Worm (Caenorhabditis elegans) whole organism, L4/young adult: ENCODE measurements around the gene prp-39.
"Not testable (repeated sequence)": the region's sequence is repeated elsewhere in the genome, so short reads cannot be mapped to it uniquely, and the experiment has no call there.

ENCODE experiments used
- W03F9.2 ChIP-seq: fragments of 150-350 bp; optimal IDR thresholded peaks from 2 replicates; lab custom pipeline; 2014; ENCODE audit warnings: missing biosample characterization, missing genetic modification characterization
- dao-5 ChIP-seq: sonication (generic microtip); optimal IDR thresholded peaks from 2 replicates; lab custom pipeline; 2016; ENCODE audit warnings: missing genotype, missing genetic modification characterization, moderate library complexity, missing compliant biosample characterization
- him-1 ChIP-seq: sonication (generic microtip); optimal IDR thresholded peaks from 2 replicates; lab custom pipeline; 2016; ENCODE audit warnings: missing genotype, missing genetic modification reagents, missing genetic modification characterization, missing compliant biosample characterization

Gene prp-39

ce11 chrV:5666036-5666729 is 16.2 kb downstream of the prp-39 start, which contains the start of gene C14C11.7:
Gene C14C11.7, minus strand, starts transcription at chrV:5666086.
- TF ChIP-seq dao-5 (tag; lab: Kevin White, UChicago) (no peak), him-1 (tag; lab: Kevin White, UChicago) (no peak), W03F9.2 (tag; lab: Kevin White, UChicago) (no peak)

DNA sequence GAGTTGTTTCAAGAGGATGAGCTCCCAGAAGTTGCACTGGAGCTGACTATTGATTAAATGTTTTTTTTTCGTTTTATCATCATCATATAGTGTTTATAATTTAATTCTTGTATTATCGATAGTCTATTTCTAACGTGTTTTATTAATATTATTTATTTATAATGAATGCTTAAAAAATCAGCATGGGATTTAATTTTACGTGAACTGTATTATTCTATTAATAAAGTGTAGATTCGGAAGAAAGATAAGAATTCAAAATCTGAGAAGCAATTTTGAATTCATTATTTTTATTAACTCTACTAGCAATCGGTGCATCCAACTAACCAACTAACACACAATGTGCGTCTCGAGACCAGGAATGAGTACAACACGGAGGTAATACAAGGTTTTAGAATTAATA is 19.1 kb downstream of the prp-39 start, which contains the start of gene C14C11.1:
Gene C14C11.1 (plus strand): TSS at position 301 of the 400 bp plus-strand sequence.
- not testable (repeated sequence) for TF ChIP-seq dao-5, W03F9.2, him-1 (tag; lab: Kevin White, UChicago)

- no peak for TF ChIP-seq W03F9.2 (tag; lab: Kevin White, UChicago)
- TF ChIP-seq dao-5 (tag; lab: Kevin White, UChicago): no peak
- no peak for TF ChIP-seq him-1 (tag; lab: Kevin White, UChicago)
These were observed 21.7 kb downstream of the prp-39 start, which contains the start of the genes mut-14 and C14C11.2 for ce11 chrV:5660604-5661209. Gene mut-14, minus strand, starts transcription at chrV:5660704. Gene C14C11.2, plus strand, starts transcription at chrV:5661159.

- no peak for TF ChIP-seq him-1 (tag; lab: Kevin White, UChicago)
- TF ChIP-seq W03F9.2 (tag; lab: Kevin White, UChicago): no peak
- TF ChIP-seq dao-5 (tag; lab: Kevin White, UChicago): no peak
These were observed 28.4 kb downstream of the prp-39 start, which contains the start of gene hex-2 for ce11 chrV:5653990-5654499. Gene hex-2, plus strand, starts transcription at chrV:5654449.

ce11 chrV:5651905-5652304 is 30.5 kb downstream of the prp-39 start:
- no peak for TF ChIP-seq W03F9.2 (tag; lab: Kevin White, UChicago)
- TF ChIP-seq him-1 (tag; lab: Kevin White, UChicago): no peak
- no peak for TF ChIP-seq dao-5 (tag; lab: Kevin White, UChicago)

- TF ChIP-seq dao-5 (tag; lab: Kevin White, UChicago) (no peak), him-1 (tag; lab: Kevin White, UChicago) (no peak), W03F9.2 (tag; lab: Kevin White, UChicago) (no peak)
These were observed 35.1 kb downstream of the prp-39 start, which contains the start of gene C14C11.4 for ce11 chrV:5647359-5647758. Gene C14C11.4, plus strand, starts transcription at chrV:5647610.

DNA sequence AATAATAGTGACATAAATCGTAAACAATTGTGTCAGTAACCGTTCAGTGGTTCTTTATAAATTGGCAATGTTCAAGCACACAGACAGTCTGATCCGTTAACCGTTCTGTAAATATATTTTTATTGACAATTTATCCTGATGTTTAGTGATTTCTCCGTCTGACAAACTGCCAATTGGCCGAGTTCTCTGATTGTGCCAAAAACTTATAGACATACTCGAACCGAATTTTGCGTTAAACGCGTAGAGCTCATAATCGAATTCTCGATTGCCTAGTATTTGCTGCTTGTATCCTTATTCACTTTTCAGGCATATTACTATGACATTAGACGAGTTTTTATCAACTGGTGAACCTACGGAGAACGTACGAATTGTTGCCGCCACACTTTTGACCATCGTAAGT is 38.3 kb downstream of the prp-39 start, which contains the start of gene srx-117:
Gene srx-117 (plus strand): TSS at position 301 of the 400 bp plus-strand sequence.
- no peak for TF ChIP-seq dao-5 (tag; lab: Kevin White, UChicago)
- no peak for TF ChIP-seq W03F9.2 (tag; lab: Kevin White, UChicago)
- no peak for TF ChIP-seq him-1 (tag; lab: Kevin White, UChicago)

DNA sequence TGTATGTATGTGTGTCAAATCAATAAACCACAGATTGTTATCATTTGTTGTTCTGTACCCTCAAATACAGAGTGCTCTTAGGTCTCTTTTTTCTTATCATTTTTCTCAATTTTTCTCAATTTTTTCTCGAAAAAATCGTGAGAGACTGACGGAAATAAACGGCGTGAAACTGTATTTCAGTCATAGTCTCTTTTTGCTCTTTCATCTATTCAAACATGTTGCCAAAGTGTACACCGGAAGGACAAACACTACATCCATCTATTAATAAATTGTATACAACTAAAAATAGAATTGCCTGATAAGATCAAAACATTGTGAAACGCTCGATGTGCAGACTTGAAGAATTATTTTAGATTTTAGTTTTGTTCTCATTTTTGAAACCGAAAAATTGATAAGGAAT is 48.0 kb downstream of the prp-39 start:
- TF ChIP-seq him-1 (tag; lab: Kevin White, UChicago) (no peak), W03F9.2 (tag; lab: Kevin White, UChicago) (no peak), dao-5 (tag; lab: Kevin White, UChicago) (no peak)

DNA sequence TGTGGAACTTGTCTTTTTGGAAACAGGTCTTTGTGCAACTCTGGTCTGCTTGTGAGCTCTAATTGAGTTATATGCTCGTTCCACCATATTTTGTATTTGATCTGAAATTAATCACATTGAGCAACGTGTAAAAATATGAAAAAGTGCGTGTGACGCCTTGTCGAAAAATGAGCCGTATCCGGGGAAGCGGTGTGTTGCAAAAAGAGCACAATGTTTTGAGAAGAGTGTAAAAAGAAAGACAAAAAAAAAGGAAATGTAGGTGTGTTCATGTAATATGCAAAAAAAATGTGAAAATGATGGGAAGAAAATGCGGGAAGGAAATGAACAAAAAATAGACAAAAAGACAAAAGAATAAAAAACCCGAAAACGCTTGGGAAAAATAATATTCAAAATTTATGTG is 51.6 kb downstream of the prp-39 start, which contains the start of gene acy-4:
Gene acy-4 (minus strand): TSS at position 101 of the 400 bp plus-strand sequence.
- TF ChIP-seq dao-5 (tag; lab: Kevin White, UChicago) (no peak), him-1 (tag; lab: Kevin White, UChicago) (no peak), W03F9.2 (tag; lab: Kevin White, UChicago) (no peak)
